Worm (Caenorhabditis elegans): ENCODE data around the gene lpl-1.

The lpl-1 gene

DNA sequence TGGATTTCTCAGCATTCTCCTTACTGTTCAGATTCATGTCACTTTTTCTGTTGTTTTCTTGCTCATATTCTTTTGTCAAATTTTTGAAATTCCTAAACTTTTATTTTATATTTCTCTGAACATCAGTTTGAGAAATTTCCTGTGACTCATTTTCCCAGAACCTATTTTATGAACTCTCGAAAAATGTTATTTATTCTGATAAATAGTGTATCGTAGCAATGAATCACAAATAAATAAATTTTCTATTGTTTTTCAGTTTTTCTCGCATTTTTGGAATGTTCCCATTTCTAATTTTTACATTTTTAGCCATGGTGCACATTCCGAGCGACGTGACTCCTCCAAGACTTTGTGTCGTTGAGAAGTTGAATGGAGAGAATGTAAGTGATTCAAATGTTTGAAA is 25.0 kb upstream of the lpl-1 start, which contains the start of gene nrfl-1:
nrfl-1 (plus strand) TSS at position 301 of the 400 bp plus-strand sequence.
- TF ChIP-seq mab-5 (tag; optimal IDR thresholded peaks at IDR 0.05) (no peak), lin-39 (tag; optimal IDR thresholded peaks at IDR 0.05) (no peak), ztf-11 (tag; optimal IDR thresholded peaks at IDR 0.05) (no peak), ZK546.5 (tag; optimal IDR thresholded peaks at IDR 0.05) (no peak), nhr-11 (tag; optimal IDR thresholded peaks at IDR 0.05) (no peak)

DNA sequence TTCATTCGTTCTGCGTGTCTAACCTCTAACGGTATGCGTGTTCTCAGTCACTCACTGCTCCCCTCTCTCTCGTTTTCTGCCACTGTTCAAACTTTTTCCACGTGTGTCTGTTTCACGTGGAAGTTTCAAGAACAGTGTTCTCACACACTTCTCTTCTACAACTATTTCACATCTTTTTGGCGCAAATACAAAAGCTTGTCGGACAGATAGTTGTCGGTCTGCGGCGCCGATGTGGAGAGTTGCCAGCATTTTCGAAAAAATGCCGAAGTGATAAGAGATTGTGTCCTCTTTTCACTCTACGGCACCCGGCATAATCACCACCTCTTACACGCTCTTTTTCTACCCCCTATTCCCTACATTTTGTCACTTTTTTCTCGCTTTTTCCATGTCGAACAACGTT is 24.5 kb upstream of the lpl-1 start:
- TF ChIP-seq crh-2 (tag; optimal IDR thresholded peaks at IDR 0.05) (peak; percentile 12), fos-1 (tag; optimal IDR thresholded peaks at IDR 0.05) (peak; percentile 16), F13H6.1 (tag; optimal IDR thresholded peaks at IDR 0.05) (peak; percentile 53), lin-13 (GFP tag; optimal IDR thresholded peaks at IDR 0.05) (no peak)

DNA sequence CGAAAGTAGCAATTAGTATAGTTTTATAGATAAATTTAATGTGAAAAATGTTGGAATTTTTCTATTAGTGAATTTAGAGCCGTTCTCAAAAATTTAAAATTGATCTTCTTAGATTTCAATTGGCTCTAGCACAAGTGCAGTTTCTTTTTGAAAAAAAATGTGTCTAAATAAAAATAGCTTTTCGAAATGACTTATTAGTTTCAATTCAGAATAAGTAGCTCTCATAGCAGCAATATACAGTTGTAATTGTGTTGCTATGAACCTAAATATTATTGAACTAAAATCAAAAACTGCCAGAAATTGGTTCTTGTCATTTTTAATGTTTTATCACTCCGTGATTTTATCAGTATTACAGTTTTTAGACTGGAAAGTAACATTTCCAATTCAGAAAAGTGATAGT is 23.9 kb upstream of the lpl-1 start:
- no peak for TF ChIP-seq nhr-10 (tag; optimal IDR thresholded peaks at IDR 0.05)
- TF ChIP-seq ceh-82 (tag; optimal IDR thresholded peaks at IDR 0.05): no peak

DNA sequence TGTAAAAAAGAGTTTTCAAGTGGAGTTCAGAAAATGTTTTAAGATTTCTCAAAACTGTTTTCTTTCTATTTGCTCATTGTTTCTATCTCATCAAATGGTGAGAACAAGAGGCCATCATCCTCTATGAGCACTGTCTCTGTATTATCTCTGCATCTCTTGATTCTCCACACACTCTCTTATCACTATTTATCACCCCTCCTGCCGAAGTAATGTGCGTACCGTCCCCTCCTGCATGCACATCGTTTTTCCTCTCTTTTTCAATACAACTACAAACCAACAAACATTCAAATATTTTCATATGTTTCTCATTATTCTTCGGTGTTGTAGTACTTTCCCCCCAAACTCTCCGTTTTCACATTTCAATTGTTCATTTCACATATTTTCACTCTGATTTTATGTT is 22.6 kb upstream of the lpl-1 start:
- TF ChIP-seq nhr-21 (tag; optimal IDR thresholded peaks at IDR 0.05) (no peak), nhr-77 (tag; optimal IDR thresholded peaks at IDR 0.05) (no peak), fos-1 (tag; optimal IDR thresholded peaks at IDR 0.05) (peak; percentile 89)

DNA sequence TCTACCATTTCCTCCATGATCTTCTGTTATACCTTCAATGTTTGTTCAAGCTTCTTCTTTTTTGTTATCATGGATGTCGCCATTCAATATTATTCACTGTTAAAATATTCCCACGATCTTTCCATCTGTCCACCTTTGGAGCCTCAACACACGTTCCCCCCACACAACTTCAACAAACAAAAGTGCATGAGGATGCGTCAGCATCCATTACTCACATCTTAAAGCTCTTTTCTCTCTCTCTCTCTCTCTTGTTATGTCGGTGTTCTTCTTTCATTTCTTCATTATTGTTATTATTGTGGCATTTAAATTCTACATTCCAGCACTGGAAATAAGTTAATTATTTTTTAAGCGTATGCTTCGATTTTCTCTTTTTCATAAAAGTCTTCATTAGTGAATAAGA is 20.2 kb upstream of the lpl-1 start:
- TF ChIP-seq mab-5 (tag; optimal IDR thresholded peaks at IDR 0.05): no peak

DNA sequence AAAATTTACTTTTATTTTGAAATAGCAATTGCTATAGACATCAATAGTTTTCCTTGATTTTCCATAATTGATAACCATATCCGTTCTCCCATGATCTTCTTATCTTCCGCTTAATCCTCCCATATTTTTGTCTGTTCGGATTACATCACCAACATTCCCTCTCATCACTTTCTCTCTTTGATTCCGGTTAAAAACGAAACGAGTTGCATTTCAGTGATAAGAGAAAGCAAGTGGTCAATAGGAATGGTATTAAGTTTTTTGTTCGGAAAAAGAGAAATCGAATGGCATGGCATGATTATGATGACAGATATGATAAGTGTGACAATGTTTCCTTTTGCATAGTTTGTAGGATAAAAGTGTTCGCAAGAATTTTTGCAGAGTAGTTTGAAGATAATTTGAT is 18.2 kb upstream of the lpl-1 start:
- peak; percentile 0 for TF ChIP-seq nhr-21 (tag; optimal IDR thresholded peaks at IDR 0.05)
- peak; percentile 76 for TF ChIP-seq blmp-1 (tag; optimal IDR thresholded peaks at IDR 0.05; ENCODE audit: insufficient read depth)
- TF ChIP-seq unc-55 (GFP tag; optimal IDR thresholded peaks at IDR 0.05): no peak
- peak; percentile 93 for TF ChIP-seq fos-1 (tag; optimal IDR thresholded peaks at IDR 0.05)
- no peak for TF ChIP-seq sma-3 (GFP tag; optimal IDR thresholded peaks at IDR 0.05)
- no peak for TF ChIP-seq nhr-12 (tag; optimal IDR thresholded peaks at IDR 0.05)
- TF ChIP-seq nhr-25 (tag; optimal IDR thresholded peaks at IDR 0.05): no peak

DNA sequence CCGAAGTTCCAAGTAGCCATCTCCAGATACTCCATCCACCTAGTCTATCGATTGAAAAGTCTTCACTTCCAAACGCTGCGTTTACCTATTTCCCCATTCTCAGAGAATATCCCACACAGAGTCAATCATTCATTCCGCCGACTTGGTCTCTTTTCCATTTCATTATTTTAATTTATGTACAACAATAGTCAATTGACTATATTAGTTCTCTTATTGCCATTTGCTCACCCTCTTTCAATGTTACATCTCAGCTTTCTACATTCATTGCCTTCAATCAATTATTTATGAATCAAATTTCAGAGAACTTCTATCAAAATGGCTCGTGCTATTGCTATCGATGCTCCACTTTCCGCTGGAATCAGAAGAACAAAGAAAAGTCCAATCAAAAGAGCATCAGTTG is 14.8 kb upstream of the lpl-1 start, which contains the start of gene aly-1:
aly-1 (plus strand) TSS at position 301 of the 400 bp plus-strand sequence.
- TF ChIP-seq nhr-6 (tag; optimal IDR thresholded peaks at IDR 0.05) (no peak), elt-1 (tag; optimal IDR thresholded peaks at IDR 0.05) (no peak), lin-39 (tag; optimal IDR thresholded peaks at IDR 0.05) (no peak), nhr-25 (tag; optimal IDR thresholded peaks at IDR 0.05) (no peak)

DNA sequence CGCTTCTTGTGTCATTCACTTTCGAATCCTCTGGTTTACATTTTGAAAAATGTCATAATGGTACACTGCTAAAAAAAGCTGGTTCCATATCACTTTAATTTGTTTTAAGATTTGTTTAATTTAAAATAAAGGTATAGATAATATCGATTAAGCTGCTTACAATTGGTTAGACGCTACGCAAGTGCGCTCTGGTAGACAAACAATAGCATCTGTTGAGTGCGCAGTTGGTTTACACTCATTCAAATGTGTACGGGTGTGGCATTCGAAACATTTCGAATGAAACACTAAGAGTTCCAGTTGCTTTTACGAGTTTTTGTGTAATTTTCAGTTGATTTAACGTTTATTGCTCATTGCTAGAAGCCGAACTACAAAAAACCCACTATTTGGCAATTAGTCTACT is 13.6 kb upstream of the lpl-1 start:
- peak; percentile 7 for TF ChIP-seq crh-2 (tag; optimal IDR thresholded peaks at IDR 0.05)
- TF ChIP-seq aly-2 (tag; optimal IDR thresholded peaks at IDR 0.05): no peak
- TF ChIP-seq lsy-2 (tag; optimal IDR thresholded peaks at IDR 0.05): peak in 1 of 2 experiments; percentile 70
- no peak for TF ChIP-seq sem-4 (tag; optimal IDR thresholded peaks at IDR 0.05)
- TF ChIP-seq skn-1 (tag; optimal IDR thresholded peaks at IDR 0.05): no peak
- TF ChIP-seq C34F6.9 (tag; optimal IDR thresholded peaks at IDR 0.05): peak; percentile 85
- peak; percentile 23 for TF ChIP-seq fos-1 (tag; optimal IDR thresholded peaks at IDR 0.05)
- TF ChIP-seq lin-39 (tag; optimal IDR thresholded peaks at IDR 0.05): no peak
- TF ChIP-seq nhr-129 (tag; optimal IDR thresholded peaks at IDR 0.05): peak; percentile 65
- peak; percentile 58 for TF ChIP-seq unc-55 (GFP tag; optimal IDR thresholded peaks at IDR 0.05)
- no peak for TF ChIP-seq nhr-25 (tag; optimal IDR thresholded peaks at IDR 0.05)
- TF ChIP-seq F13H6.1 (tag; optimal IDR thresholded peaks at IDR 0.05): no peak
- no peak for TF ChIP-seq elt-3 (tag; optimal IDR thresholded peaks at IDR 0.05)
- TF ChIP-seq zag-1 (tag; optimal IDR thresholded peaks at IDR 0.05): no peak
